Worm (Caenorhabditis elegans) whole organism, L4 larva: Measurements from ENCODE around the gene Y62E10A.3.

Experiments
- F49E8.2 ChIP-seq: sonication (generic microtip); optimal IDR thresholded peaks from 2 replicates; lab custom pipeline; 2016; ENCODE audit warnings: missing compliant biosample characterization, mild to moderate bottlenecking, missing genetic modification characterization, borderline replicate concordance
- R02D3.7 ChIP-seq: fragments of 150-350 bp; sonication (generic microtip); optimal IDR thresholded peaks from 3 replicates; lab custom pipeline; 2014; ENCODE audit warnings: missing biosample characterization, missing genetic modification characterization
- T20F7.1 ChIP-seq: fragments of 200-800 bp; sonication (Bioruptor generic); optimal IDR thresholded peaks from 2 replicates; lab custom pipeline; 2018; ENCODE audit warnings: mild to moderate bottlenecking, missing genetic modification characterization, missing compliant biosample characterization
- T26A8.4 ChIP-seq: fragments of 200-800 bp; sonication (Bioruptor generic); IDR thresholded peaks from 2 replicates; pipeline ENCODE4 v1.3.6; 2022; ENCODE audit warnings: missing genetic modification characterization, missing compliant biosample characterization
- Y5F2A.4 ChIP-seq: fragments of 200-800 bp; sonication (Bioruptor generic); optimal IDR thresholded peaks from 2 replicates; lab custom pipeline; 2018; ENCODE audit warnings: mild to moderate bottlenecking, missing genetic modification characterization, missing compliant biosample characterization
- ama-1 ChIP-seq: fragments of 150-350 bp; optimal IDR thresholded peaks from 2 replicates; lab custom pipeline; 2014; ENCODE audit warnings: inconsistent platforms, mixed read lengths
- arid-1 ChIP-seq: fragments of 200-800 bp; sonication (Bioruptor generic); conservative IDR thresholded peaks from 2 replicates; pipeline ENCODE4 v1.3.6; 2022; ENCODE audit warnings: missing genetic modification reagents, missing genetic modification characterization, missing compliant biosample characterization
- attf-4 ChIP-seq: sonication (generic microtip); optimal IDR thresholded peaks from 3 replicates; lab custom pipeline; 2017; ENCODE audit warnings: missing biosample characterization, missing genetic modification characterization
- ceh-28 ChIP-seq: fragments of 150-350 bp; optimal IDR thresholded peaks from 2 replicates; lab custom pipeline; 2014; ENCODE audit warnings: missing biosample characterization, missing genetic modification reagents, missing genetic modification characterization
- ceh-44 ChIP-seq: fragments of 200-800 bp; sonication (Bioruptor generic); IDR thresholded peaks from 2 replicates; pipeline ENCODE4 v1.3.6; 2022; ENCODE audit warnings: missing genetic modification reagents, missing genetic modification characterization, missing compliant biosample characterization
- cey-2 ChIP-seq: sonication (generic microtip); optimal IDR thresholded peaks from 3 replicates; lab custom pipeline; 2017; ENCODE audit warnings: missing genetic modification characterization, mild to moderate bottlenecking, missing compliant biosample characterization, antibody characterized with exemption, borderline replicate concordance; ENCODE audit not compliant: insufficient read depth
- daf-16 ChIP-seq, 3 experiments: sonication (generic microtip); optimal IDR thresholded peaks; 2 replicates each; lab custom pipeline; 2016 to 2017; ENCODE audit warnings: missing genetic modification characterization in 3 of 3, missing genetic modification reagents in 3 of 3, mild to moderate bottlenecking in 2 of 3, missing compliant biosample characterization in 2 of 3, missing biosample characterization in 1 of 3, moderate library complexity in 1 of 3
- daf-8 ChIP-seq: fragments of 200-800 bp; sonication (Bioruptor generic); IDR thresholded peaks from 2 replicates; pipeline ENCODE4 v1.3.6; 2022; ENCODE audit warnings: missing genetic modification characterization, missing compliant biosample characterization
- dmd-6 ChIP-seq: fragments of 200-800 bp; sonication (Bioruptor generic); IDR thresholded peaks from 2 replicates; pipeline ENCODE4 v1.3.6; 2022; ENCODE audit warnings: missing genetic modification reagents, missing genetic modification characterization, missing compliant biosample characterization
- dmd-9 ChIP-seq: fragments of 200-800 bp; sonication (Bioruptor generic); IDR thresholded peaks from 2 replicates; pipeline ENCODE4 v1.3.6; 2022; ENCODE audit warnings: missing genetic modification reagents, missing genetic modification characterization, missing compliant biosample characterization
- dpl-1 ChIP-seq: fragments of 150-350 bp; optimal IDR thresholded peaks from 2 replicates; lab custom pipeline; 2014; ENCODE audit warnings: missing biosample characterization, missing genetic modification reagents, missing genetic modification characterization
- egl-27 ChIP-seq: sonication (generic microtip); optimal IDR thresholded peaks from 3 replicates; lab custom pipeline; 2017; ENCODE audit warnings: missing biosample characterization, missing genetic modification reagents, missing genetic modification characterization
- egl-43 ChIP-seq: fragments of 200-800 bp; sonication (Bioruptor generic); IDR thresholded peaks from 2 replicates; pipeline ENCODE4 v1.3.6; 2022; ENCODE audit warnings: missing genetic modification reagents, missing genetic modification characterization, missing compliant biosample characterization
- hlh-30 ChIP-seq: sonication (generic microtip); optimal IDR thresholded peaks from 2 replicates; lab custom pipeline; 2017; ENCODE audit warnings: antibody characterized with exemption, mild to moderate bottlenecking, missing genetic modification characterization, missing compliant biosample characterization; ENCODE audit not compliant: insufficient read depth
- hmg-1.1 ChIP-seq: fragments of 200-800 bp; sonication (Bioruptor generic); IDR thresholded peaks from 2 replicates; pipeline ENCODE4 v1.3.6; 2022; ENCODE audit warnings: missing genetic modification reagents, missing genetic modification characterization, missing compliant biosample characterization
- jun-1 ChIP-seq: fragments of 150-350 bp; optimal IDR thresholded peaks from 2 replicates; lab custom pipeline; 2014; ENCODE audit warnings: missing biosample characterization, missing genetic modification reagents, missing genetic modification characterization
- lim-7 ChIP-seq: fragments of 200-800 bp; sonication (Bioruptor generic); IDR thresholded peaks from 2 replicates; pipeline ENCODE4 v1.3.6; 2022; ENCODE audit warnings: missing genetic modification characterization, missing compliant biosample characterization
- lin-1 ChIP-seq: fragments of 200-800 bp; sonication (Bioruptor generic); IDR thresholded peaks from 2 replicates; pipeline ENCODE4 v1.3.6; 2022; ENCODE audit warnings: missing genetic modification reagents, missing genetic modification characterization, missing compliant biosample characterization
- lin-13 ChIP-seq: fragments of 150-350 bp; optimal IDR thresholded peaks from 2 replicates; lab custom pipeline; 2014; ENCODE audit warnings: missing biosample characterization, missing genetic modification reagents, missing genetic modification characterization
- lir-3 ChIP-seq: sonication (generic microtip); optimal IDR thresholded peaks from 2 replicates; lab custom pipeline; 2016; ENCODE audit warnings: mild to moderate bottlenecking, missing genetic modification characterization, missing compliant biosample characterization
- madf-9 ChIP-seq: fragments of 200-800 bp; sonication (Bioruptor generic); conservative IDR thresholded peaks from 2 replicates; pipeline ENCODE4 v1.3.6; 2022; ENCODE audit warnings: missing genetic modification reagents, missing genetic modification characterization, missing compliant biosample characterization
- mdl-1 ChIP-seq, 2 experiments: fragments of 150-350 bp in 1 of 2; sonication (generic microtip) in 1 of 2; optimal IDR thresholded peaks; 2 replicates each; lab custom pipeline; 2014 to 2017; ENCODE audit warnings: missing biosample characterization in 2 of 2, missing genetic modification characterization in 2 of 2
- mxl-2 ChIP-seq: fragments of 200-800 bp; sonication (Bioruptor generic); conservative IDR thresholded peaks from 2 replicates; pipeline ENCODE4 v1.3.6; 2022; ENCODE audit warnings: missing genetic modification reagents, missing genetic modification characterization, missing compliant biosample characterization
- nhr-102 ChIP-seq: sonication (generic microtip); optimal IDR thresholded peaks from 2 replicates; lab custom pipeline; 2016; ENCODE audit warnings: mild to moderate bottlenecking, missing genetic modification characterization, moderate library complexity, missing compliant biosample characterization
- nhr-111 ChIP-seq: fragments of 200-800 bp; sonication (Bioruptor generic); optimal IDR thresholded peaks from 2 replicates; lab custom pipeline; 2018; ENCODE audit warnings: mild to moderate bottlenecking, missing genetic modification characterization, missing compliant biosample characterization
- nhr-42 ChIP-seq: fragments of 200-800 bp; sonication (Bioruptor generic); IDR thresholded peaks from 2 replicates; pipeline ENCODE4 v1.3.6; 2022; ENCODE audit warnings: missing genetic modification characterization, missing compliant biosample characterization
- nhr-48 ChIP-seq: sonication (generic microtip); optimal IDR thresholded peaks from 2 replicates; lab custom pipeline; 2016; ENCODE audit warnings: mild to moderate bottlenecking, missing genetic modification characterization, missing compliant biosample characterization
- nhr-77 ChIP-seq: fragments of 150-350 bp; optimal IDR thresholded peaks from 2 replicates; lab custom pipeline; 2014; ENCODE audit warnings: missing biosample characterization, missing genetic modification characterization
- pha-4 ChIP-seq, 2 experiments: fragments of 150-350 bp in 1 of 2; fragments of 200-800 bp in 1 of 2; sonication (Bioruptor generic) in 1 of 2; IDR thresholded peaks in 1 of 2; optimal IDR thresholded peaks in 1 of 2; 2 replicates each; pipeline versions ENCODE4 v1.3.6 to Lab custom; 2014 to 2022; ENCODE audit warnings: missing genetic modification characterization in 2 of 2, missing genetic modification reagents in 2 of 2, missing biosample characterization in 1 of 2, missing compliant biosample characterization in 1 of 2
- php-3 ChIP-seq: fragments of 200-800 bp; sonication (Bioruptor generic); IDR thresholded peaks from 2 replicates; pipeline ENCODE4 v1.3.6; 2022; ENCODE audit warnings: missing genetic modification reagents, missing genetic modification characterization, missing compliant biosample characterization
- saeg-2 ChIP-seq: fragments of 200-800 bp; sonication (Bioruptor generic); IDR thresholded peaks from 2 replicates; pipeline ENCODE4 v1.3.6; 2022; ENCODE audit warnings: missing genetic modification reagents, missing genetic modification characterization, missing compliant biosample characterization
- sdz-12 ChIP-seq: fragments of 200-800 bp; sonication (Bioruptor generic); optimal IDR thresholded peaks from 2 replicates; lab custom pipeline; 2018; ENCODE audit warnings: mild to moderate bottlenecking, missing genetic modification characterization, missing compliant biosample characterization
- snpc-4 ChIP-seq: fragments of 150-350 bp; optimal IDR thresholded peaks from 2 replicates; lab custom pipeline; 2014; ENCODE audit warnings: missing biosample characterization, missing genetic modification characterization
- spr-1 ChIP-seq: sonication (generic microtip); optimal IDR thresholded peaks from 2 replicates; lab custom pipeline; 2016; ENCODE audit warnings: mild to moderate bottlenecking, missing genetic modification characterization, missing compliant biosample characterization
- zip-11 ChIP-seq: fragments of 200-800 bp; sonication (Bioruptor generic); IDR thresholded peaks from 2 replicates; pipeline ENCODE4 v1.3.6; 2022; ENCODE audit warnings: missing genetic modification characterization, missing compliant biosample characterization
- zip-2 ChIP-seq: fragments of 150-350 bp; optimal IDR thresholded peaks from 2 replicates; lab custom pipeline; 2014; ENCODE audit warnings: missing biosample characterization, missing genetic modification characterization
- ztf-11 ChIP-seq: fragments of 150-350 bp; optimal IDR thresholded peaks from 2 replicates; lab custom pipeline; 2014; ENCODE audit warnings: missing biosample characterization, missing genetic modification characterization
- ztf-7 ChIP-seq: fragments of 150-350 bp; optimal IDR thresholded peaks from 2 replicates; lab custom pipeline; 2014; ENCODE audit warnings: missing biosample characterization, missing genetic modification characterization

Y62E10A.3 gene

DNA sequence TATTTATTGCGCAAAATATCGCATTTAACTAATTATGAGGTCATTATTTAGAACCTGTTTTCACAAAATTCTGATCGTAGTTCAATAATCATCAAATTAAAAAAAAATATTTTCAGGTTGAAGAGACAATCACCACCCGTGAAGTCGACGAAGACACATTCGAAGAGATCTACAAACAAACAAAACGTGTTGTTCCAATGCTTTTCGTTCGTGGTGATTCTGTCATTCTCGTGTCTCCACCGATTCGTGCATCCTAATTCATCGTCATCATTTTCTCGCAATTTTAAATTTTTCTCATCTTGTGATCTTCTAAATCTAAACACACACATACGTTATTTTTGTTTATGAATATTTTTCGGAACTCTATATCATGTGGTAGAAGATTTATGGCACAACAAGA lies 28.7 kb upstream of the Y62E10A.3 start (continued):
- peak; percentile 49 for TF ChIP-seq nhr-102
- no peak for TF ChIP-seq attf-4 (tag; lab: Kevin White, UChicago)
- TF ChIP-seq nhr-111 (GFP tag; lab: Kevin White, UChicago) = no peak
- TF ChIP-seq zip-11 = no peak
- no peak for TF ChIP-seq ztf-11
- TF ChIP-seq ztf-7 (tag; lab: Kevin White, UChicago) = no peak
- TF ChIP-seq daf-8 (GFP tag; lab: Robert Waterston, UW) = no peak
- peak; percentile 19 for TF ChIP-seq spr-1
- TF ChIP-seq T20F7.1 (GFP tag; lab: Kevin White, UChicago) = peak; percentile 43
- no peak; the same call in 1 of the 2 replicates for TF ChIP-seq arid-1 (GFP tag; lab: Robert Waterston, UW)
- TF ChIP-seq saeg-2 = no peak
- TF ChIP-seq jun-1 (tag; lab: Kevin White, UChicago) = peak; percentile 13
- TF ChIP-seq mxl-2 (GFP tag; lab: Robert Waterston, UW) = peak; percentile 54
- TF ChIP-seq lin-1 (GFP tag; lab: Robert Waterston, UW) = peak; percentile 55; the same call in 1 of the 2 replicates
- TF ChIP-seq egl-27 (tag; lab: Kevin White, UChicago) = no peak
- peak; percentile 42; the same call in 1 of the 2 replicates for TF ChIP-seq pha-4 (GFP tag; IDR thresholded peaks at IDR 0.05; lab: Robert Waterston, UW)
- no peak for TF ChIP-seq pha-4 (tag; optimal IDR thresholded peaks at IDR 0.05; lab: Kevin White, UChicago)
- TF ChIP-seq dmd-9 (GFP tag; lab: Robert Waterston, UW) = no peak
- no peak for TF ChIP-seq egl-43 (GFP tag; lab: Robert Waterston, UW)
- no peak for TF ChIP-seq ceh-44
- no peak for TF ChIP-seq ceh-28 (tag; lab: Kevin White, UChicago)
- TF ChIP-seq nhr-42 (GFP tag; lab: Robert Waterston, UW) = peak; percentile 39; the same call in 1 of the 2 replicates
- no peak for TF ChIP-seq madf-9
- TF ChIP-seq dmd-6 = peak; percentile 30; the same call in 1 of the 2 replicates
- TF ChIP-seq cey-2 (tag; lab: Kevin White, UChicago) = no peak
- peak; percentile 33 for TF ChIP-seq R02D3.7 (tag; lab: Kevin White, UChicago)
- peak; percentile 94 for TF ChIP-seq ama-1 (lab: Kevin White, UChicago)
- TF ChIP-seq lim-7 (GFP tag; lab: Robert Waterston, UW) = no peak
- TF ChIP-seq dpl-1 = no peak
- no peak for TF ChIP-seq php-3 (GFP tag; lab: Robert Waterston, UW)
- peak; percentile 65 for TF ChIP-seq hlh-30 (tag; lab: Kevin White, UChicago)
- TF ChIP-seq lir-3 (tag; lab: Kevin White, UChicago) = no peak
- TF ChIP-seq T26A8.4 (GFP tag; lab: Robert Waterston, UW) = peak; percentile 69
- peak; percentile 41 for TF ChIP-seq lin-13
- peak in 1 of 2 experiments; percentile 50 for TF ChIP-seq mdl-1 (tag; optimal IDR thresholded peaks at IDR 0.05; lab: Kevin White, UChicago)
- TF ChIP-seq hmg-1.1 (GFP tag; lab: Robert Waterston, UW) = 0 out of 2 replicates have a peak, but pooled peaks have one; percentile 25
- TF ChIP-seq nhr-77 (tag; lab: Kevin White, UChicago) = peak; percentile 60
- no peak for TF ChIP-seq snpc-4 (tag; lab: Kevin White, UChicago)
- TF ChIP-seq zip-2 (tag; lab: Kevin White, UChicago) = peak; percentile 66
- TF ChIP-seq Y5F2A.4 (GFP tag; lab: Kevin White, UChicago) = no peak
- no peak for TF ChIP-seq F49E8.2 (tag; lab: Kevin White, UChicago)
- peak; percentile 56 for TF ChIP-seq nhr-48 (tag; lab: Kevin White, UChicago)
- TF ChIP-seq sdz-12 (GFP tag; lab: Kevin White, UChicago) = peak; percentile 29
- TF ChIP-seq daf-16 (GFP tag; optimal IDR thresholded peaks at IDR 0.05; lab: Kevin White, UChicago) = peak in 1 of 2 experiments; percentile 7
- no peak for TF ChIP-seq daf-16 (tag; optimal IDR thresholded peaks at IDR 0.05; lab: Kevin White, UChicago)
